Worm (Caenorhabditis elegans) whole organism, young adult: ENCODE measurements around the gene nmr-2.

Experiments
- B0019.2 ChIP-seq: fragments of 200-800 bp; sonication (Bioruptor generic); conservative IDR thresholded peaks from 2 replicates; pipeline ENCODE4 v1.3.6; 2022; ENCODE audit warnings: missing genetic modification reagents, missing genetic modification characterization, missing compliant biosample characterization
- D2030.7 ChIP-seq: fragments of 200-800 bp; sonication (Bioruptor generic); IDR thresholded peaks from 2 replicates; pipeline ENCODE4 v1.3.6; 2022; ENCODE audit warnings: missing genetic modification reagents, missing genetic modification characterization, missing compliant biosample characterization
- Y53G8AR.9 ChIP-seq: fragments of 200-800 bp; sonication (Bioruptor generic); conservative IDR thresholded peaks from 2 replicates; pipeline ENCODE4 v1.3.6; 2022; ENCODE audit warnings: missing genetic modification reagents, missing genetic modification characterization, missing compliant biosample characterization
- ama-1 ChIP-seq, 3 experiments: fragments of 150-350 bp in 1 of 3; sonication (generic microtip) in 2 of 3; optimal IDR thresholded peaks; 2 replicates each; lab custom pipeline; 2014 to 2018; ENCODE audit warnings: missing biosample characterization in 2 of 3, missing genetic modification characterization in 2 of 3, missing genetic modification reagents in 2 of 3
- bed-2 ChIP-seq: fragments of 200-800 bp; sonication (Bioruptor generic); IDR thresholded peaks from 2 replicates; pipeline ENCODE4 v1.3.6; 2022; ENCODE audit warnings: missing genetic modification reagents, missing genetic modification characterization, missing compliant biosample characterization
- cebp-1 ChIP-seq, 2 experiments: fragments of 200-800 bp in 1 of 2; sonication (Bioruptor generic) in 1 of 2; sonication (generic microtip) in 1 of 2; IDR thresholded peaks in 1 of 2; optimal IDR thresholded peaks in 1 of 2; 2 replicates each; pipeline versions ENCODE4 v1.3.6 to Lab custom; 2017 to 2022; ENCODE audit warnings: missing compliant biosample characterization in 2 of 2, missing genetic modification characterization in 2 of 2, mild to moderate bottlenecking in 1 of 2, missing genetic modification reagents in 1 of 2, moderate library complexity in 1 of 2
- hlh-26 ChIP-seq: fragments of 200-800 bp; sonication (Bioruptor generic); conservative IDR thresholded peaks from 2 replicates; pipeline ENCODE4 v1.3.6; 2022; ENCODE audit warnings: missing genetic modification reagents, missing genetic modification characterization, missing compliant biosample characterization
- mxl-1 ChIP-seq: sonication (generic microtip); optimal IDR thresholded peaks from 2 replicates; lab custom pipeline; 2016; ENCODE audit warnings: missing genetic modification characterization, missing compliant biosample characterization
- nhr-27 ChIP-seq: fragments of 200-800 bp; sonication (Bioruptor generic); optimal IDR thresholded peaks from 2 replicates; lab custom pipeline; 2018; ENCODE audit warnings: mild to moderate bottlenecking, missing genetic modification characterization, moderate library complexity, missing compliant biosample characterization
- snpc-3.4 ChIP-seq: sonication (generic microtip); optimal IDR thresholded peaks from 2 replicates; lab custom pipeline; 2017; ENCODE audit warnings: missing genetic modification characterization, mild to moderate bottlenecking, missing compliant biosample characterization, antibody characterized with exemption, moderate library complexity, missing genotype, missing genetic modification reagents
- snpc-4 ChIP-seq, 5 experiments: fragments of 150-350 bp in 1 of 5; sonication (generic microtip) in 4 of 5; optimal IDR thresholded peaks; 2 replicates each; lab custom pipeline; 2014 to 2018; ENCODE audit warnings: missing genetic modification characterization in 5 of 5, missing biosample characterization in 3 of 5, antibody characterized with exemption in 2 of 5, mild to moderate bottlenecking in 2 of 5, missing compliant biosample characterization in 2 of 5, missing genotype in 2 of 5, moderate library complexity in 2 of 5, missing genetic modification reagents in 1 of 5
- unc-62 ChIP-seq: fragments of 150-350 bp; optimal IDR thresholded peaks from 2 replicates; lab custom pipeline; 2014; ENCODE audit warnings: missing biosample characterization, missing genetic modification reagents, missing genetic modification characterization

ce11 chrV:15004800-15005199 is 6.7 kb downstream of the nmr-2 start, which contains the start of gene hrde-2:
- TF ChIP-seq unc-62 (GFP tag; lab: Kevin White, UChicago): no peak
- no peak for TF ChIP-seq snpc-4 (GFP tag; optimal IDR thresholded peaks at IDR 0.05; lab: Kevin White, UChicago)
- TF ChIP-seq snpc-4 (tag; optimal IDR thresholded peaks at IDR 0.05; lab: Kevin White, UChicago): no peak
- TF ChIP-seq bed-2 (GFP tag; lab: Robert Waterston, UW): no peak
- TF ChIP-seq nhr-27 (tag; lab: Kevin White, UChicago): no peak
- no peak for TF ChIP-seq hlh-26 (GFP tag; lab: Robert Waterston, UW)
- no peak for TF ChIP-seq ama-1 (optimal IDR thresholded peaks at IDR 0.05; lab: Kevin White, UChicago)
- no peak for TF ChIP-seq ama-1 (GFP tag; optimal IDR thresholded peaks at IDR 0.05; lab: Kevin White, UChicago)
- TF ChIP-seq snpc-3.4 (tag; lab: Kevin White, UChicago): no peak
- TF ChIP-seq Y53G8AR.9 (GFP tag; lab: Robert Waterston, UW): no peak
- no peak for TF ChIP-seq cebp-1 (GFP tag; IDR thresholded peaks at IDR 0.05; lab: Robert Waterston, UW)
- no peak for TF ChIP-seq cebp-1 (tag; optimal IDR thresholded peaks at IDR 0.05; lab: Kevin White, UChicago)
- TF ChIP-seq B0019.2 (GFP tag; lab: Robert Waterston, UW): no peak
- no peak for TF ChIP-seq mxl-1 (tag; lab: Kevin White, UChicago)
- no peak for TF ChIP-seq D2030.7 (GFP tag; lab: Robert Waterston, UW)
